Worm (Caenorhabditis elegans) whole organism, L4/young adult: ENCODE measurements around the gene B0393.5.

Experiments
- W03F9.2 ChIP-seq: fragments of 150-350 bp; optimal IDR thresholded peaks from 2 replicates; lab custom pipeline; 2014; ENCODE audit warnings: missing biosample characterization, missing genetic modification characterization
- him-1 ChIP-seq: sonication (generic microtip); optimal IDR thresholded peaks from 2 replicates; lab custom pipeline; 2016; ENCODE audit warnings: missing genotype, missing genetic modification reagents, missing genetic modification characterization, missing compliant biosample characterization

ce11 chrIII:4819843-4820242 is 54.3 kb downstream of the B0393.5 start, which contains the start of gene F26A1.7:
- no peak for TF ChIP-seq him-1 (tag; lab: Kevin White, UChicago)
- no peak for TF ChIP-seq W03F9.2 (tag; lab: Kevin White, UChicago)
